Fruit fly (Drosophila melanogaster) whole organism, embryonic: Measurements from ENCODE around the gene Mcad.
A peak's percentile ranks its signal among the peaks of the same experiment; 100 is the strongest.

ENCODE experiments used
- Atf3 ChIP-seq: fragments of 200-800 bp; sonication (Bioruptor generic); optimal IDR thresholded peaks from 3 replicates; lab custom pipeline; 2016; ENCODE audit warnings: missing biosample characterization, missing genetic modification characterization
- CG10543 ChIP-seq: fragments of 200-800 bp; sonication (Bioruptor generic); optimal IDR thresholded peaks from 3 replicates; lab custom pipeline; 2017; ENCODE audit warnings: missing biosample characterization, mild to moderate bottlenecking, missing genetic modification characterization, moderate library complexity
- CG11093 ChIP-seq: fragments of 200-800 bp; sonication (Bioruptor generic); IDR thresholded peaks from 3 replicates; pipeline ENCODE4 v1.3.6; 2022; ENCODE audit warnings: missing biosample characterization, missing genetic modification characterization
- CG12769 ChIP-seq: fragments of 200-800 bp; sonication (Bioruptor generic); optimal IDR thresholded peaks from 2 replicates; lab custom pipeline; 2019; ENCODE audit warnings: missing biosample characterization, mild to moderate bottlenecking, missing genetic modification characterization, moderate library complexity
- CG13296 ChIP-seq: fragments of 200-800 bp; sonication (Bioruptor generic); optimal IDR thresholded peaks from 3 replicates; lab custom pipeline; 2018; ENCODE audit warnings: missing biosample characterization, mild to moderate bottlenecking, missing genetic modification characterization
- CG14965 ChIP-seq: fragments of 200-800 bp; sonication (Bioruptor generic); optimal IDR thresholded peaks from 2 replicates; lab custom pipeline; 2016; ENCODE audit warnings: missing biosample characterization, missing genetic modification characterization, borderline replicate concordance
- CG18011 ChIP-seq: fragments of 200-800 bp; sonication (Bioruptor generic); optimal IDR thresholded peaks from 2 replicates; lab custom pipeline; 2017; ENCODE audit warnings: missing biosample characterization, missing genetic modification characterization, mild to moderate bottlenecking, moderate library complexity, missing genotype
- CG18619 ChIP-seq: fragments of 200-800 bp; sonication (Bioruptor generic); optimal IDR thresholded peaks from 3 replicates; lab custom pipeline; 2017; ENCODE audit warnings: missing biosample characterization, mild to moderate bottlenecking, missing genetic modification characterization
- CG2678 ChIP-seq: fragments of 200-800 bp; sonication (Bioruptor generic); optimal IDR thresholded peaks from 3 replicates; lab custom pipeline; 2019; ENCODE audit warnings: missing biosample characterization, mild to moderate bottlenecking, missing genetic modification characterization, moderate library complexity
- CG2875 ChIP-seq: fragments of 200-800 bp; sonication (Bioruptor generic); optimal IDR thresholded peaks from 2 replicates; lab custom pipeline; 2017; ENCODE audit warnings: missing biosample characterization, mild to moderate bottlenecking, missing genetic modification characterization, missing genetic modification reagents
- CG30403 ChIP-seq: fragments of 200-800 bp; sonication (Bioruptor generic); optimal IDR thresholded peaks from 3 replicates; lab custom pipeline; 2016; ENCODE audit warnings: missing biosample characterization, missing genetic modification characterization
- CG43689 ChIP-seq: fragments of 200-800 bp; sonication (Bioruptor generic); IDR thresholded peaks from 2 replicates; pipeline ENCODE4 v1.3.6; 2022; ENCODE audit warnings: missing biosample characterization, missing genetic modification characterization
- CG6683 ChIP-seq: fragments of 200-800 bp; sonication (Bioruptor generic); optimal IDR thresholded peaks from 2 replicates; lab custom pipeline; 2017; ENCODE audit warnings: missing biosample characterization, mild to moderate bottlenecking, missing genetic modification characterization, missing genetic modification reagents
- CG6689 ChIP-seq: fragments of 200-800 bp; sonication (Bioruptor generic); IDR thresholded peaks from 2 replicates; pipeline ENCODE4 v1.3.6; 2022; ENCODE audit warnings: missing biosample characterization, missing genetic modification characterization
- CG7357 ChIP-seq: fragments of 200-800 bp; sonication (Bioruptor generic); IDR thresholded peaks from 3 replicates; pipeline ENCODE4 v1.3.6; 2022; ENCODE audit warnings: missing biosample characterization, missing genetic modification characterization
- CG8765 ChIP-seq: fragments of 200-800 bp; sonication (Bioruptor generic); IDR thresholded peaks from 2 replicates; pipeline ENCODE4 v1.3.6; 2022; ENCODE audit warnings: missing biosample characterization, missing genetic modification characterization
- CG9437 ChIP-seq: fragments of 200-800 bp; sonication (Bioruptor generic); optimal IDR thresholded peaks from 2 replicates; lab custom pipeline; 2018; ENCODE audit warnings: missing biosample characterization, mild to moderate bottlenecking, missing genetic modification characterization
- CHES-1-like ChIP-seq: fragments of 200-800 bp; sonication (Bioruptor generic); optimal IDR thresholded peaks from 2 replicates; lab custom pipeline; 2016; ENCODE audit warnings: missing biosample characterization, missing genetic modification characterization
- Chrac-16 ChIP-seq: fragments of 200-800 bp; sonication (Bioruptor generic); optimal IDR thresholded peaks from 3 replicates; lab custom pipeline; 2016; ENCODE audit warnings: missing biosample characterization, missing genetic modification characterization
- CkIIα-i1 ChIP-seq: fragments of 200-800 bp; sonication (Bioruptor generic); IDR thresholded peaks from 2 replicates; pipeline ENCODE4 v1.3.6; 2022; ENCODE audit warnings: missing biosample characterization, missing genetic modification characterization
- D19A ChIP-seq: fragments of 200-800 bp; optimal IDR thresholded peaks from 3 replicates; lab custom pipeline; 2019; ENCODE audit warnings: missing biosample characterization, mild to moderate bottlenecking, missing genetic modification characterization, moderate library complexity
- Dip3 ChIP-seq: fragments of 200-800 bp; sonication (Bioruptor generic); optimal IDR thresholded peaks from 3 replicates; lab custom pipeline; 2016; ENCODE audit warnings: missing biosample characterization, missing genetic modification characterization
- Drgx ChIP-seq: fragments of 200-800 bp; sonication (Bioruptor generic); IDR thresholded peaks from 2 replicates; pipeline ENCODE4 v1.3.6; 2022; ENCODE audit warnings: missing biosample characterization, missing genetic modification characterization
- ERR ChIP-seq: fragments of 200-800 bp; sonication (Bioruptor generic); optimal IDR thresholded peaks from 2 replicates; lab custom pipeline; 2016; ENCODE audit warnings: missing biosample characterization, missing genetic modification characterization
- GATAe ChIP-seq: fragments of 200-800 bp; sonication (Bioruptor generic); conservative IDR thresholded peaks from 2 replicates; pipeline ENCODE4 v1.3.6; 2022; ENCODE audit warnings: missing biosample characterization, missing genetic modification characterization
- Hmx ChIP-seq: fragments of 200-800 bp; sonication (Bioruptor generic); optimal IDR thresholded peaks from 2 replicates; lab custom pipeline; 2016; ENCODE audit warnings: missing biosample characterization, missing genetic modification characterization
- Mad ChIP-seq: fragments of 200-800 bp; sonication (Bioruptor generic); optimal IDR thresholded peaks from 2 replicates; lab custom pipeline; 2016; ENCODE audit warnings: missing biosample characterization, missing genetic modification characterization
- NK7.1 ChIP-seq: fragments of 200-800 bp; sonication (Bioruptor generic); optimal IDR thresholded peaks from 3 replicates; lab custom pipeline; 2016; ENCODE audit warnings: missing biosample characterization, missing genetic modification characterization
- Oli ChIP-seq: fragments of 200-800 bp; sonication (Bioruptor generic); optimal IDR thresholded peaks from 2 replicates; lab custom pipeline; 2018; ENCODE audit warnings: missing biosample characterization, mild to moderate bottlenecking, missing genetic modification characterization, moderate library complexity
- Opbp ChIP-seq: fragments of 200-800 bp; sonication (Bioruptor generic); IDR thresholded peaks from 3 replicates; pipeline ENCODE4 v1.3.6; 2022; ENCODE audit warnings: missing biosample characterization, missing genetic modification characterization; ENCODE audit not compliant: partially characterized antibody
- Rfx ChIP-seq: fragments of 200-800 bp; sonication (Bioruptor generic); IDR thresholded peaks from 2 replicates; pipeline ENCODE4 v1.3.6; 2022; ENCODE audit warnings: missing biosample characterization, missing genetic modification characterization
- bcd ChIP-seq: fragments of 200-800 bp; sonication (Bioruptor generic); optimal IDR thresholded peaks from 2 replicates; lab custom pipeline; 2017; ENCODE audit warnings: missing biosample characterization, mild to moderate bottlenecking, missing genetic modification characterization
- chm ChIP-seq: fragments of 200-800 bp; sonication (Bioruptor generic); IDR thresholded peaks from 2 replicates; pipeline ENCODE4 v1.3.6; 2022; ENCODE audit warnings: missing biosample characterization, missing genetic modification characterization
- crc ChIP-seq: fragments of 200-800 bp; sonication (Bioruptor generic); optimal IDR thresholded peaks from 2 replicates; lab custom pipeline; 2016; ENCODE audit warnings: missing biosample characterization, missing genetic modification characterization
- en ChIP-seq: fragments of 200-800 bp; sonication (Bioruptor generic); optimal IDR thresholded peaks from 2 replicates; lab custom pipeline; 2016; ENCODE audit warnings: missing biosample characterization, missing genetic modification characterization
- eyg ChIP-seq: fragments of 200-800 bp; sonication (Bioruptor generic); optimal IDR thresholded peaks from 3 replicates; lab custom pipeline; 2016; ENCODE audit warnings: missing biosample characterization, missing genetic modification characterization
- h ChIP-seq: fragments of >200 bp; optimal IDR thresholded peaks from 2 replicates; lab custom pipeline; 2017
- hth ChIP-seq: fragments of >200 bp; optimal IDR thresholded peaks from 2 replicates; lab custom pipeline; 2017; ENCODE audit warnings: inconsistent platforms
- jumu ChIP-seq: fragments of 200-800 bp; sonication (Bioruptor generic); optimal IDR thresholded peaks from 3 replicates; lab custom pipeline; 2016; ENCODE audit warnings: missing biosample characterization, missing genetic modification characterization
- ken ChIP-seq: fragments of 200-800 bp; sonication (Bioruptor generic); IDR thresholded peaks from 3 replicates; pipeline ENCODE4 v1.3.6; 2022; ENCODE audit warnings: missing biosample characterization, missing genetic modification characterization
- klu ChIP-seq: fragments of 200-800 bp; sonication (Bioruptor generic); IDR thresholded peaks from 2 replicates; pipeline ENCODE4 v1.3.6; 2022; ENCODE audit warnings: missing biosample characterization, missing genetic modification characterization
- nau ChIP-seq: fragments of 200-800 bp; sonication (Bioruptor generic); optimal IDR thresholded peaks from 3 replicates; lab custom pipeline; 2017; ENCODE audit warnings: missing biosample characterization, mild to moderate bottlenecking, missing genetic modification characterization, missing genetic modification reagents
- oc ChIP-seq: fragments of 200-800 bp; sonication (Bioruptor generic); optimal IDR thresholded peaks from 2 replicates; lab custom pipeline; 2018; ENCODE audit warnings: missing biosample characterization, mild to moderate bottlenecking, missing genetic modification characterization, moderate library complexity
- pum ChIP-seq: fragments of 200-800 bp; sonication (Bioruptor generic); optimal IDR thresholded peaks from 2 replicates; lab custom pipeline; 2016; ENCODE audit warnings: missing biosample characterization, missing genetic modification characterization
- schlank ChIP-seq: fragments of 200-800 bp; sonication (Bioruptor generic); optimal IDR thresholded peaks from 2 replicates; lab custom pipeline; 2018; ENCODE audit warnings: missing biosample characterization, mild to moderate bottlenecking, missing genetic modification characterization
- sqz ChIP-seq: fragments of 200-800 bp; sonication (Bioruptor generic); optimal IDR thresholded peaks from 3 replicates; lab custom pipeline; 2018; ENCODE audit warnings: missing biosample characterization, mild to moderate bottlenecking, missing genetic modification characterization
- sr ChIP-seq: fragments of 200-800 bp; sonication (Bioruptor generic); IDR thresholded peaks from 3 replicates; pipeline ENCODE4 v1.3.6; 2022; ENCODE audit warnings: missing biosample characterization, missing genetic modification characterization
- tio ChIP-seq: fragments of 200-800 bp; sonication (Bioruptor generic); optimal IDR thresholded peaks from 2 replicates; lab custom pipeline; 2017; ENCODE audit warnings: missing biosample characterization, missing genetic modification characterization, inconsistent platforms
- toy ChIP-seq: fragments of 200-800 bp; sonication (Bioruptor generic); IDR thresholded peaks from 2 replicates; pipeline ENCODE4 v1.3.6; 2022; ENCODE audit warnings: missing biosample characterization, missing genetic modification characterization
- wek ChIP-seq: fragments of 200-800 bp; sonication (Bioruptor generic); optimal IDR thresholded peaks from 3 replicates; lab custom pipeline; 2018; ENCODE audit warnings: missing biosample characterization, mild to moderate bottlenecking, missing genetic modification characterization, moderate library complexity

Mcad gene

DNA sequence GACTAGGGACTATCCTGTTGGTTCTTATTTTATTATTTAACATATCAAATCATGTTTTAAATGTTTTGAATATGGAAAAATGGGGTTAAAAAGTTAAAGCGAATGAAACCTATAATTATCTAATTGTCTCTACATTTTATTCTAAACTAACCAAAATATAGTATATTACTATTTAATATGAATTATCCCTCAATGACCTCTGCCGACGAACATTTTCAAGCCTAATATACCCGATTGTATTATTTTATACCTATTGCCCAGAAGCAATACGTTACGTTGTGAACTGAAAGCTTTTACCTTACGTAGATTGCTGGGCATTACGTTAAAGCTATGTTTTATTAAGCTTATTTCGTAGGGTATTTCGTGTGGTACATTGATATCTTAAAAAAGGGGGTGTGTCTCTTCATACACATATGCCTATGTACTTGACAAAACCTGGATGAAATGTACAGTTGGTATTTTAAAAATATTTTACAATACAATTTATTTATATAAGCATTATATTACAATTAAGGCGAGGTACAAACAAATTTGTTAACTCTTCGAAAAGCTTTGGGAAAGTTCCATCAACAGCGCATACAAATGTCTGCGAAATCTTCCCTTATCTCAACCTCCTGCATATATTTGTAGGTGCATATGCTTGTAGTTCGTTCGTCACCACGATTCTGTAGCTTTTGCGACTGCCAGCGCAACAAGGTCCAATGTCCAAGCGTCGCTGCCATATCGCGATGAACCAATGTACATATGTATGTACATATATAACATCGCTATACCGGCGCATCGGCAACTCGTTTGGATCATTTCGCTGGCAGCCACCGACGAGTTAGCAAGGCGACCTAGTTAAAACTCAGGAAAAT is at the start of gene Mcad (continued):
- peak; percentile 76 for TF ChIP-seq CG18011 (GFP tag; lab: Kevin White, UChicago)
- peak; percentile 75 for TF ChIP-seq CG12769
- TF ChIP-seq pum: peak; percentile 61
- TF ChIP-seq toy (GFP tag; lab: Robert Waterston, UW): 0 out of 2 replicates have a peak, but pooled peaks have one; percentile 67
- TF ChIP-seq tio: peak; percentile 75
- peak; percentile 65; the same call in 1 of the 2 replicates for TF ChIP-seq chm (GFP tag; lab: Robert Waterston, UW)
- peak; percentile 93 for TF ChIP-seq CG11093 (GFP tag; lab: Robert Waterston, UW)
- peak; percentile 94 for TF ChIP-seq CG30403 (GFP tag; lab: Kevin White, UChicago)
- TF ChIP-seq Hmx (GFP tag; lab: Kevin White, UChicago): peak; percentile 80
- no peak for TF ChIP-seq Opbp (GFP tag; lab: Robert Waterston, UW)
- TF ChIP-seq wek (GFP tag; lab: Kevin White, UChicago): peak; percentile 18
- TF ChIP-seq CG8765 (GFP tag; lab: Robert Waterston, UW): no peak; the same call in 1 of the 2 replicates
- no peak for TF ChIP-seq en
- peak; percentile 65 for TF ChIP-seq CkIIα-i1 (GFP tag; lab: Robert Waterston, UW)
- peak; percentile 68 for TF ChIP-seq oc
- TF ChIP-seq crc (GFP tag; lab: Kevin White, UChicago): no peak
- TF ChIP-seq CG2875: peak; percentile 75
- peak; percentile 93 for TF ChIP-seq bcd (GFP tag; lab: Kevin White, UChicago)
- peak; percentile 87 for TF ChIP-seq Oli
- TF ChIP-seq sr: 0 out of 3 replicates have a peak, but pooled peaks have one; percentile 5
- peak; percentile 92 for TF ChIP-seq CG6683
- peak; percentile 94 for TF ChIP-seq D19A (tag; lab: Kevin White, UChicago)
- TF ChIP-seq CG43689 (GFP tag; lab: Robert Waterston, UW): peak; percentile 79
- TF ChIP-seq h (lab: Kevin White, UChicago): no peak
- peak; percentile 53 for TF ChIP-seq Mad (GFP tag; lab: Kevin White, UChicago)
- TF ChIP-seq CG7357 (GFP tag; lab: Robert Waterston, UW): peak; percentile 52; the same call in 2 of the 3 replicates
- peak; percentile 91 for TF ChIP-seq klu (GFP tag; lab: Robert Waterston, UW)
- TF ChIP-seq Rfx (GFP tag; lab: Robert Waterston, UW): peak; percentile 95
- peak; percentile 79; the same call in 2 of the 3 replicates for TF ChIP-seq ken (GFP tag; lab: Robert Waterston, UW)
- peak; percentile 67 for TF ChIP-seq schlank (tag; lab: Kevin White, UChicago)
- TF ChIP-seq CG6689: peak; percentile 81
- TF ChIP-seq jumu (GFP tag; lab: Kevin White, UChicago): no peak
- TF ChIP-seq CG13296 (GFP tag; lab: Kevin White, UChicago): peak; percentile 95
- peak; percentile 45 for TF ChIP-seq Dip3
- TF ChIP-seq CHES-1-like (GFP tag; lab: Kevin White, UChicago): no peak
- TF ChIP-seq sqz (GFP tag; lab: Kevin White, UChicago): peak; percentile 67
- TF ChIP-seq CG10543 (GFP tag; lab: Kevin White, UChicago): peak; percentile 47
- no peak for TF ChIP-seq Atf3 (GFP tag; lab: Kevin White, UChicago)
- TF ChIP-seq CG9437: peak; percentile 99
- peak; percentile 90 for TF ChIP-seq Drgx (GFP tag; lab: Robert Waterston, UW)
- peak; percentile 84 for TF ChIP-seq CG18619
- TF ChIP-seq ERR (GFP tag; lab: Kevin White, UChicago): peak; percentile 38
- TF ChIP-seq CG14965 (GFP tag; lab: Kevin White, UChicago): no peak
- peak; percentile 97 for TF ChIP-seq CG2678 (tag; lab: Kevin White, UChicago)
- no peak for TF ChIP-seq hth (lab: Kevin White, UChicago)
- TF ChIP-seq NK7.1: peak; percentile 35
- TF ChIP-seq eyg (GFP tag; lab: Kevin White, UChicago): no peak
- TF ChIP-seq Chrac-16 (GFP tag; lab: Kevin White, UChicago): peak; percentile 76
- peak; percentile 89 for TF ChIP-seq nau (GFP tag; lab: Kevin White, UChicago)
- TF ChIP-seq GATAe (GFP tag; lab: Robert Waterston, UW): peak; percentile 60
